Fruit fly (Drosophila melanogaster) whole organism, prepupa: ENCODE measurements around the gene CG33493.

ENCODE experiments used
- CG8119 ChIP-seq: fragments of 200-800 bp; sonication (Bioruptor generic); IDR thresholded peaks from 3 replicates; pipeline ENCODE4 v1.3.6; 2022; ENCODE audit warnings: missing biosample characterization, missing genetic modification characterization
- Eip75B ChIP-seq: fragments of 200-800 bp; sonication (Bioruptor generic); optimal IDR thresholded peaks from 3 replicates; lab custom pipeline; 2016; ENCODE audit warnings: missing biosample characterization, missing genetic modification characterization
- OdsH ChIP-seq: fragments of 200-800 bp; sonication (Bioruptor generic); optimal IDR thresholded peaks from 3 replicates; lab custom pipeline; 2016; ENCODE audit warnings: missing biosample characterization, missing genetic modification characterization
- cyc ChIP-seq: fragments of 200-800 bp; sonication (Bioruptor generic); optimal IDR thresholded peaks from 3 replicates; lab custom pipeline; 2016; ENCODE audit warnings: missing biosample characterization, missing genetic modification characterization

DNA sequence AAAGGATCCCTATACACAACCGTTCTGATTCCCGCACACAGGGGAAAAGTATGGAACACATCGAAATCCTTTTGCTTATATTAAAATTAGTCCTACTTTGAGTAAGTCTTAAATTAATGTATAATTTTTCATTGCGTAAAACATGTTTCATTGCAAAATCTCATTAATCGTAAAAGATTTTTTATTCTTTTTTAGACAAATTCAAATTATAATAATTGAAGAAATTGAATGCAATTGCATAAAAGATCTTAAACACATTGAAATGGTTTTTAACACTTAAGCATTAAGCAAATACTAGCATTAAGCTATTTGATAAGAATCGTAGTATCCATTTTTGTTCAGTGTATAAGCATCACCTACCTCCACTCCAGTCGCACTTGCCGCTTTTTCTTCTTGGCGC is 26.8 kb upstream of the CG33493 start:
- TF ChIP-seq CG8119 (GFP tag; lab: Robert Waterston, UW) (no peak), Eip75B (GFP tag; lab: Kevin White, UChicago) (no peak), OdsH (GFP tag; lab: Kevin White, UChicago) (no peak), cyc (GFP tag; lab: Kevin White, UChicago) (no peak)
